Worm (Caenorhabditis elegans) whole organism, mixed stage, embryonic: ENCODE results near the gene cng-1.
A peak's percentile ranks its signal among the peaks of the same experiment; 100 is the strongest.

ENCODE experiments used
- M03D4.4 ChIP-seq: sonication (generic microtip); optimal IDR thresholded peaks from 2 replicates; lab custom pipeline; 2017; ENCODE audit warnings: mild to moderate bottlenecking, missing genetic modification characterization, missing compliant biosample characterization
- blmp-1 ChIP-seq: fragments of 150-350 bp; optimal IDR thresholded peaks from 2 replicates; lab custom pipeline; 2014; ENCODE audit warnings: missing biosample characterization, missing genetic modification characterization
- ceh-39 ChIP-seq: fragments of 150-350 bp; optimal IDR thresholded peaks from 2 replicates; lab custom pipeline; 2014; ENCODE audit warnings: missing biosample characterization, missing genetic modification characterization
- ceh-83 ChIP-seq: fragments of 200-800 bp; sonication (Bioruptor generic); optimal IDR thresholded peaks from 2 replicates; lab custom pipeline; 2018; ENCODE audit warnings: mild to moderate bottlenecking, missing genetic modification characterization, missing compliant biosample characterization
- cnd-1 ChIP-seq: fragments of 200-800 bp; sonication (Bioruptor generic); optimal IDR thresholded peaks from 2 replicates; lab custom pipeline; 2018; ENCODE audit warnings: mild to moderate bottlenecking, missing genetic modification characterization, missing compliant biosample characterization
- drap-1 ChIP-seq: fragments of 200-800 bp; sonication (Bioruptor generic); optimal IDR thresholded peaks from 3 replicates; lab custom pipeline; 2018; ENCODE audit warnings: mild to moderate bottlenecking, missing genetic modification characterization, missing compliant biosample characterization
- elt-1 ChIP-seq: sonication (generic microtip); optimal IDR thresholded peaks from 2 replicates; lab custom pipeline; 2017; ENCODE audit warnings: missing genetic modification characterization, mild to moderate bottlenecking, missing compliant biosample characterization, antibody characterized with exemption, moderate library complexity, borderline replicate concordance; ENCODE audit not compliant: insufficient read depth
- elt-3 ChIP-seq: fragments of 150-350 bp; optimal IDR thresholded peaks from 2 replicates; lab custom pipeline; 2014; ENCODE audit warnings: missing biosample characterization, missing genetic modification characterization
- ham-2 ChIP-seq: fragments of 200-800 bp; sonication (Bioruptor generic); optimal IDR thresholded peaks from 2 replicates; lab custom pipeline; 2018; ENCODE audit warnings: mild to moderate bottlenecking, missing genetic modification characterization, missing compliant biosample characterization
- hlh-1 ChIP-seq: fragments of 150-350 bp; optimal IDR thresholded peaks from 2 replicates; lab custom pipeline; 2014; ENCODE audit warnings: missing biosample characterization, missing genetic modification reagents, missing genetic modification characterization
- lin-13 ChIP-seq: fragments of 150-350 bp; optimal IDR thresholded peaks from 2 replicates; lab custom pipeline; 2014; ENCODE audit warnings: missing biosample characterization, missing genetic modification characterization
- lin-32 ChIP-seq: fragments of 200-800 bp; sonication (Bioruptor generic); optimal IDR thresholded peaks from 2 replicates; lab custom pipeline; 2018; ENCODE audit warnings: mild to moderate bottlenecking, missing genetic modification characterization, missing compliant biosample characterization
- lsy-2 ChIP-seq: fragments of 150-350 bp; optimal IDR thresholded peaks from 2 replicates; lab custom pipeline; 2014; ENCODE audit warnings: missing biosample characterization, missing genetic modification characterization
- mab-5 ChIP-seq: fragments of 150-350 bp; optimal IDR thresholded peaks from 2 replicates; lab custom pipeline; 2014; ENCODE audit warnings: missing biosample characterization, missing genetic modification characterization
- mep-1 ChIP-seq: fragments of 150-350 bp; optimal IDR thresholded peaks from 2 replicates; lab custom pipeline; 2017; ENCODE audit warnings: missing biosample characterization, missing genetic modification reagents, missing genetic modification characterization, inconsistent platforms
- mls-2 ChIP-seq: sonication (generic microtip); optimal IDR thresholded peaks from 2 replicates; lab custom pipeline; 2016; ENCODE audit warnings: mild to moderate bottlenecking, missing genetic modification characterization, moderate library complexity, missing compliant biosample characterization
- nhr-12 ChIP-seq: fragments of 150-350 bp; optimal IDR thresholded peaks from 2 replicates; lab custom pipeline; 2014; ENCODE audit warnings: missing biosample characterization, missing genetic modification characterization
- nhr-2 ChIP-seq: fragments of 150-350 bp; optimal IDR thresholded peaks from 2 replicates; lab custom pipeline; 2014; ENCODE audit warnings: missing biosample characterization, missing genetic modification characterization
- nhr-237 ChIP-seq: fragments of 150-350 bp; optimal IDR thresholded peaks from 2 replicates; lab custom pipeline; 2014; ENCODE audit warnings: missing biosample characterization, missing genetic modification characterization
- nhr-28 ChIP-seq: fragments of 150-350 bp; optimal IDR thresholded peaks from 2 replicates; lab custom pipeline; 2014; ENCODE audit warnings: missing biosample characterization, missing genetic modification characterization
- nhr-76 ChIP-seq: sonication (generic microtip); optimal IDR thresholded peaks from 2 replicates; lab custom pipeline; 2017; ENCODE audit warnings: missing biosample characterization, missing genetic modification characterization
- pha-4 ChIP-seq: fragments of 150-350 bp; optimal IDR thresholded peaks from 2 replicates; lab custom pipeline; 2018; ENCODE audit warnings: missing biosample characterization, missing genetic modification reagents, missing genetic modification characterization
- sem-2 ChIP-seq: fragments of 200-800 bp; sonication (Bioruptor generic); optimal IDR thresholded peaks from 2 replicates; lab custom pipeline; 2018; ENCODE audit warnings: mild to moderate bottlenecking, missing genetic modification characterization, missing compliant biosample characterization
- sptf-1 ChIP-seq: sonication (generic microtip); optimal IDR thresholded peaks from 2 replicates; lab custom pipeline; 2017; ENCODE audit warnings: mild to moderate bottlenecking, missing genetic modification characterization, moderate library complexity, missing compliant biosample characterization
- tbx-8 ChIP-seq: fragments of 200-800 bp; sonication (Bioruptor generic); optimal IDR thresholded peaks from 2 replicates; lab custom pipeline; 2018; ENCODE audit warnings: mild to moderate bottlenecking, missing genetic modification characterization, moderate library complexity, missing compliant biosample characterization
- unc-120 ChIP-seq: sonication (generic microtip); optimal IDR thresholded peaks from 2 replicates; lab custom pipeline; 2017; ENCODE audit warnings: missing genetic modification characterization, missing compliant biosample characterization; ENCODE audit not compliant: poor library complexity, severe bottlenecking
- unc-39 ChIP-seq: fragments of 150-350 bp; optimal IDR thresholded peaks from 2 replicates; lab custom pipeline; 2014; ENCODE audit warnings: missing biosample characterization, missing genetic modification characterization
- unc-62 ChIP-seq: fragments of 150-350 bp; optimal IDR thresholded peaks from 2 replicates; lab custom pipeline; 2014; ENCODE audit warnings: missing biosample characterization, missing genetic modification reagents, missing genetic modification characterization
- zip-8 ChIP-seq: fragments of 150-350 bp; optimal IDR thresholded peaks from 2 replicates; lab custom pipeline; 2014; ENCODE audit warnings: missing biosample characterization, missing genetic modification characterization
- ztf-11 ChIP-seq: fragments of 150-350 bp; optimal IDR thresholded peaks from 2 replicates; lab custom pipeline; 2014; ENCODE audit warnings: missing biosample characterization, missing genetic modification characterization

Gene cng-1

ce11 chrV:15020732-15021131 is 10.5 kb downstream of the cng-1 start, which contains the start of gene F14H8.5:
TSS of gene F14H8.5 (plus strand) at chrV:15021032.
- TF ChIP-seq drap-1 (no peak), nhr-76 (tag; lab: Kevin White, UChicago) (no peak), sem-2 (GFP tag; lab: Kevin White, UChicago) (no peak), nhr-2 (tag; lab: Kevin White, UChicago) (no peak), mep-1 (tag; lab: Kevin White, UChicago) (no peak), mls-2 (tag; lab: Kevin White, UChicago) (no peak), sptf-1 (tag; lab: Kevin White, UChicago) (no peak), blmp-1 (no peak), ztf-11 (tag; lab: Kevin White, UChicago) (no peak), nhr-12 (tag; lab: Kevin White, UChicago) (no peak)

- no peak for TF ChIP-seq ztf-11 (tag; lab: Kevin White, UChicago)
- TF ChIP-seq pha-4 (tag; lab: Kevin White, UChicago): no peak
- TF ChIP-seq lsy-2: no peak
- TF ChIP-seq unc-62 (GFP tag; lab: Kevin White, UChicago): no peak
- no peak for TF ChIP-seq mep-1 (tag; lab: Kevin White, UChicago)
- no peak for TF ChIP-seq tbx-8
- no peak for TF ChIP-seq nhr-12 (tag; lab: Kevin White, UChicago)
- no peak for TF ChIP-seq unc-39 (tag; lab: Kevin White, UChicago)
- TF ChIP-seq cnd-1: no peak
- no peak for TF ChIP-seq nhr-2 (tag; lab: Kevin White, UChicago)
- no peak for TF ChIP-seq unc-120
These were observed 11.0 kb downstream of the cng-1 start, which contains the start of gene F14H8.2 for ce11 chrV:15020229-15020628. TSS of gene F14H8.2 (minus strand) at chrV:15020329.

- TF ChIP-seq lin-32 (GFP tag; lab: Kevin White, UChicago) (no peak), lin-13 (tag; lab: Kevin White, UChicago) (no peak)
These were observed 14.4 kb downstream of the cng-1 start for ce11 chrV:15016795-15017429.

ce11 chrV:15015799-15016198 is 15.5 kb downstream of the cng-1 start:
- TF ChIP-seq unc-120 (peak; percentile 6), unc-39 (tag; lab: Kevin White, UChicago) (no peak), zip-8 (tag; lab: Kevin White, UChicago) (no peak)

ce11 chrV:15014164-15014563 is 17.1 kb downstream of the cng-1 start, which contains the start of gene obr-2:
TSS of gene obr-2 (minus strand) at chrV:15014264.
- TF ChIP-seq lsy-2 (no peak), pha-4 (tag; lab: Kevin White, UChicago) (no peak), drap-1 (no peak), nhr-2 (tag; lab: Kevin White, UChicago) (no peak), sptf-1 (tag; lab: Kevin White, UChicago) (no peak), cnd-1 (no peak), ceh-83 (GFP tag; lab: Kevin White, UChicago) (no peak), blmp-1 (no peak), ham-2 (GFP tag; lab: Kevin White, UChicago) (no peak), elt-1 (no peak), unc-62 (GFP tag; lab: Kevin White, UChicago) (no peak)

DNA sequence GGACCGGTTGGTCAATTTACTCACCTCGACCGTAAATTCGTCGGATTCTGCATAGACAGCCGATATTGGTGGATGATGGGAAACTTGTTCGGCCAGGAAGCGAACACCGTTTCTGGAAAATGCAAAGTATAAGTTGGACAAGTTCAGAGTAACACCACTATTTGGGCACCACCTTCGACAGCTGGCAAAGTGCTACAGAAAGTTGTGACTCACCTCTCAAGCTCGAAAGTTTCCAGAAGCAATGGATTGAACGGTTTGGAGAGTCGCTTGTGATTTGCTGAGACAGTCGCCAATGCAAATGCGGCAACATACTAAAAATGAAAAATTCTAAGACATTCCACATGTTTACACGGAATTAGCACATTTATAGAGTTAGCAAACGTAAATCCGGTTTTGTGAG is 17.9 kb downstream of the cng-1 start:
- TF ChIP-seq ceh-39 (tag; lab: Kevin White, UChicago): no peak
- TF ChIP-seq unc-62 (GFP tag; lab: Kevin White, UChicago): no peak
- TF ChIP-seq hlh-1 (tag; lab: Kevin White, UChicago): no peak
- TF ChIP-seq zip-8 (tag; lab: Kevin White, UChicago): no peak
- TF ChIP-seq ceh-83 (GFP tag; lab: Kevin White, UChicago): no peak
- TF ChIP-seq elt-3 (tag; lab: Kevin White, UChicago): no peak
- no peak for TF ChIP-seq mab-5 (tag; lab: Kevin White, UChicago)
- TF ChIP-seq nhr-2 (tag; lab: Kevin White, UChicago): no peak
- TF ChIP-seq mls-2 (tag; lab: Kevin White, UChicago): no peak
- no peak for TF ChIP-seq sptf-1 (tag; lab: Kevin White, UChicago)
- no peak for TF ChIP-seq nhr-237 (tag; lab: Kevin White, UChicago)
- no peak for TF ChIP-seq ham-2 (GFP tag; lab: Kevin White, UChicago)
- no peak for TF ChIP-seq nhr-28 (tag; lab: Kevin White, UChicago)
- TF ChIP-seq nhr-76 (tag; lab: Kevin White, UChicago): no peak
- TF ChIP-seq M03D4.4: no peak
